Worm (Caenorhabditis elegans) whole organism, L4 larva: ENCODE results near the gene clc-17.

Source experiments
- F10B5.3 ChIP-seq: sonication (generic microtip); optimal IDR thresholded peaks from 2 replicates; lab custom pipeline; 2016; ENCODE audit warnings: mild to moderate bottlenecking, missing genetic modification characterization, missing compliant biosample characterization
- F26F4.8 ChIP-seq: fragments of 200-800 bp; sonication (Bioruptor generic); conservative IDR thresholded peaks from 2 replicates; pipeline ENCODE4 v1.3.6; 2022; ENCODE audit warnings: missing genetic modification characterization, missing compliant biosample characterization
- F44E2.7 ChIP-seq: fragments of 200-800 bp; sonication (Bioruptor generic); IDR thresholded peaks from 2 replicates; pipeline ENCODE4 v2.1.2; 2022; ENCODE audit warnings: missing genetic modification characterization, missing compliant biosample characterization
- F49E8.2 ChIP-seq: sonication (generic microtip); optimal IDR thresholded peaks from 2 replicates; lab custom pipeline; 2016; ENCODE audit warnings: missing compliant biosample characterization, mild to moderate bottlenecking, missing genetic modification characterization, borderline replicate concordance
- R02D3.7 ChIP-seq: fragments of 150-350 bp; sonication (generic microtip); optimal IDR thresholded peaks from 3 replicates; lab custom pipeline; 2014; ENCODE audit warnings: missing biosample characterization, missing genetic modification characterization
- T20F7.1 ChIP-seq: fragments of 200-800 bp; sonication (Bioruptor generic); optimal IDR thresholded peaks from 2 replicates; lab custom pipeline; 2018; ENCODE audit warnings: mild to moderate bottlenecking, missing genetic modification characterization, missing compliant biosample characterization
- Y48G9A.11 ChIP-seq: fragments of 200-800 bp; sonication (Bioruptor generic); IDR thresholded peaks from 2 replicates; pipeline ENCODE4 v1.3.6; 2022; ENCODE audit warnings: missing genetic modification reagents, missing genetic modification characterization, missing compliant biosample characterization
- ZK337.2 ChIP-seq: fragments of 200-800 bp; sonication (Bioruptor generic); IDR thresholded peaks from 2 replicates; pipeline ENCODE4 v1.3.6; 2022; ENCODE audit warnings: missing genetic modification reagents, missing genetic modification characterization, missing compliant biosample characterization
- aha-1 ChIP-seq: fragments of 150-350 bp; peaks from one replicate; lab custom pipeline; 2014; ENCODE audit warnings: missing biosample characterization, missing genetic modification characterization
- ama-1 ChIP-seq: fragments of 150-350 bp; optimal IDR thresholded peaks from 2 replicates; lab custom pipeline; 2014; ENCODE audit warnings: inconsistent platforms, mixed read lengths
- attf-4 ChIP-seq: sonication (generic microtip); optimal IDR thresholded peaks from 3 replicates; lab custom pipeline; 2017; ENCODE audit warnings: missing biosample characterization, missing genetic modification characterization
- ceh-28 ChIP-seq: fragments of 150-350 bp; optimal IDR thresholded peaks from 2 replicates; lab custom pipeline; 2014; ENCODE audit warnings: missing biosample characterization, missing genetic modification reagents, missing genetic modification characterization
- ceh-32 ChIP-seq: sonication (generic microtip); optimal IDR thresholded peaks from 2 replicates; lab custom pipeline; 2016; ENCODE audit warnings: mild to moderate bottlenecking, missing genetic modification characterization, missing compliant biosample characterization; ENCODE audit not compliant: poor library complexity
- ces-1 ChIP-seq: fragments of 150-350 bp; sonication (generic microtip); optimal IDR thresholded peaks from 4 replicates; lab custom pipeline; 2014; ENCODE audit warnings: missing biosample characterization, missing genetic modification reagents, missing genetic modification characterization
- daf-12 ChIP-seq: fragments of 150-350 bp; optimal IDR thresholded peaks from 2 replicates; lab custom pipeline; 2014; ENCODE audit warnings: missing biosample characterization, missing genetic modification reagents, missing genetic modification characterization
- daf-16 ChIP-seq, 3 experiments: sonication (generic microtip); optimal IDR thresholded peaks; 2 replicates each; lab custom pipeline; 2016 to 2017; ENCODE audit warnings: missing genetic modification characterization in 3 of 3, missing genetic modification reagents in 3 of 3, mild to moderate bottlenecking in 2 of 3, missing compliant biosample characterization in 2 of 3, missing biosample characterization in 1 of 3, moderate library complexity in 1 of 3
- daf-19 ChIP-seq: fragments of 200-800 bp; sonication (Bioruptor generic); conservative IDR thresholded peaks from 2 replicates; pipeline ENCODE4 v1.3.6; 2022; ENCODE audit warnings: missing genetic modification characterization, missing compliant biosample characterization
- dmd-8 ChIP-seq: fragments of 200-800 bp; sonication (Bioruptor generic); IDR thresholded peaks from 2 replicates; pipeline ENCODE4 v1.3.6; 2022; ENCODE audit warnings: missing genetic modification characterization, missing compliant biosample characterization
- dpl-1 ChIP-seq: fragments of 150-350 bp; optimal IDR thresholded peaks from 2 replicates; lab custom pipeline; 2014; ENCODE audit warnings: missing biosample characterization, missing genetic modification reagents, missing genetic modification characterization
- duxl-1 ChIP-seq: sonication (generic microtip); optimal IDR thresholded peaks from 2 replicates; lab custom pipeline; 2016; ENCODE audit warnings: mild to moderate bottlenecking, missing genetic modification characterization, moderate library complexity, missing compliant biosample characterization; ENCODE audit not compliant: poor library complexity
- dve-1 ChIP-seq: sonication (generic microtip); optimal IDR thresholded peaks from 2 replicates; lab custom pipeline; 2017; ENCODE audit warnings: antibody characterized with exemption, mild to moderate bottlenecking, missing genetic modification characterization, missing compliant biosample characterization; ENCODE audit not compliant: insufficient read depth
- egl-43 ChIP-seq: fragments of 200-800 bp; sonication (Bioruptor generic); IDR thresholded peaks from 2 replicates; pipeline ENCODE4 v1.3.6; 2022; ENCODE audit warnings: missing genetic modification reagents, missing genetic modification characterization, missing compliant biosample characterization
- fos-1 ChIP-seq: fragments of 150-350 bp; optimal IDR thresholded peaks from 2 replicates; lab custom pipeline; 2014; ENCODE audit warnings: missing biosample characterization, missing genetic modification characterization
- hlh-11 ChIP-seq: fragments of 200-800 bp; sonication (Bioruptor generic); optimal IDR thresholded peaks from 2 replicates; lab custom pipeline; 2018; ENCODE audit warnings: mild to moderate bottlenecking, missing genetic modification characterization, missing compliant biosample characterization
- hlh-30 ChIP-seq: sonication (generic microtip); optimal IDR thresholded peaks from 2 replicates; lab custom pipeline; 2017; ENCODE audit warnings: antibody characterized with exemption, mild to moderate bottlenecking, missing genetic modification characterization, missing compliant biosample characterization; ENCODE audit not compliant: insufficient read depth
- lin-38 ChIP-seq: fragments of 200-800 bp; sonication (Bioruptor generic); IDR thresholded peaks from 2 replicates; pipeline ENCODE4 v1.3.6; 2022; ENCODE audit warnings: missing genetic modification reagents, missing genetic modification characterization, missing compliant biosample characterization
- lin-39 ChIP-seq: fragments of 150-350 bp; optimal IDR thresholded peaks from 2 replicates; lab custom pipeline; 2014; ENCODE audit warnings: missing biosample characterization, missing genetic modification reagents, missing genetic modification characterization
- nhr-10 ChIP-seq: fragments of 150-350 bp; optimal IDR thresholded peaks from 2 replicates; lab custom pipeline; 2014; ENCODE audit warnings: missing biosample characterization, missing genetic modification characterization
- nhr-25 ChIP-seq: sonication (generic microtip); optimal IDR thresholded peaks from 2 replicates; lab custom pipeline; 2017; ENCODE audit warnings: missing genetic modification characterization, mild to moderate bottlenecking, missing compliant biosample characterization, antibody characterized with exemption, moderate library complexity, borderline replicate concordance; ENCODE audit not compliant: insufficient read depth
- nhr-41 ChIP-seq: fragments of 200-800 bp; sonication (Bioruptor generic); IDR thresholded peaks from 2 replicates; pipeline ENCODE4 v1.3.6; 2022; ENCODE audit warnings: missing genetic modification reagents, missing genetic modification characterization, missing compliant biosample characterization
- nhr-42 ChIP-seq: fragments of 200-800 bp; sonication (Bioruptor generic); IDR thresholded peaks from 2 replicates; pipeline ENCODE4 v1.3.6; 2022; ENCODE audit warnings: missing genetic modification characterization, missing compliant biosample characterization
- nhr-6 ChIP-seq: fragments of 150-350 bp; optimal IDR thresholded peaks from 2 replicates; lab custom pipeline; 2014; ENCODE audit warnings: missing biosample characterization, missing genetic modification characterization
- nhr-77 ChIP-seq: fragments of 150-350 bp; optimal IDR thresholded peaks from 2 replicates; lab custom pipeline; 2014; ENCODE audit warnings: missing biosample characterization, missing genetic modification characterization
- pha-4 ChIP-seq, 2 experiments: fragments of 150-350 bp in 1 of 2; fragments of 200-800 bp in 1 of 2; sonication (Bioruptor generic) in 1 of 2; IDR thresholded peaks in 1 of 2; optimal IDR thresholded peaks in 1 of 2; 2 replicates each; pipeline versions ENCODE4 v1.3.6 to Lab custom; 2014 to 2022; ENCODE audit warnings: missing genetic modification characterization in 2 of 2, missing genetic modification reagents in 2 of 2, missing biosample characterization in 1 of 2, missing compliant biosample characterization in 1 of 2
- skn-1 ChIP-seq: fragments of 150-350 bp; optimal IDR thresholded peaks from 2 replicates; lab custom pipeline; 2014; ENCODE audit warnings: missing biosample characterization, missing genetic modification characterization
- snpc-1.2 ChIP-seq: fragments of 200-800 bp; sonication (Bioruptor generic); IDR thresholded peaks from 2 replicates; pipeline ENCODE4 v1.3.6; 2022; ENCODE audit warnings: missing genetic modification reagents, missing genetic modification characterization, missing compliant biosample characterization
- snpc-4 ChIP-seq: fragments of 150-350 bp; optimal IDR thresholded peaks from 2 replicates; lab custom pipeline; 2014; ENCODE audit warnings: missing biosample characterization, missing genetic modification characterization
- tra-1 ChIP-seq: fragments of 200-800 bp; sonication (Bioruptor generic); IDR thresholded peaks from 2 replicates; pipeline ENCODE4 v1.3.6; 2022; ENCODE audit warnings: missing genetic modification reagents, missing genetic modification characterization, missing compliant biosample characterization
- unc-130 ChIP-seq: sonication (generic microtip); optimal IDR thresholded peaks from 2 replicates; lab custom pipeline; 2016; ENCODE audit warnings: missing genetic modification reagents, missing genetic modification characterization, missing compliant biosample characterization
- unc-62 ChIP-seq, 3 experiments: fragments of 150-350 bp in 1 of 3; sonication (generic microtip); optimal IDR thresholded peaks in 2 of 3; peaks in 1 of 3; 1 replicate in 1 of 3; 2 replicates in 2 of 3; lab custom pipeline; 2014 to 2017; ENCODE audit warnings: missing biosample characterization in 3 of 3, missing genetic modification characterization in 3 of 3, missing genetic modification reagents in 3 of 3, missing genotype in 1 of 3
- vab-7 ChIP-seq: fragments of 200-800 bp; sonication (Bioruptor generic); IDR thresholded peaks from 2 replicates; pipeline ENCODE4 v1.3.6; 2022; ENCODE audit warnings: missing genetic modification reagents, missing genetic modification characterization, missing compliant biosample characterization
- zag-1 ChIP-seq: fragments of 150-350 bp; optimal IDR thresholded peaks from 2 replicates; lab custom pipeline; 2014; ENCODE audit warnings: missing biosample characterization, missing genetic modification characterization
- zfp-3 ChIP-seq: fragments of 200-800 bp; sonication (Bioruptor generic); conservative IDR thresholded peaks from 2 replicates; pipeline ENCODE4 v1.3.6; 2022; ENCODE audit warnings: missing genetic modification reagents, missing genetic modification characterization, missing compliant biosample characterization
- zip-11 ChIP-seq: fragments of 200-800 bp; sonication (Bioruptor generic); IDR thresholded peaks from 2 replicates; pipeline ENCODE4 v1.3.6; 2022; ENCODE audit warnings: missing genetic modification characterization, missing compliant biosample characterization
- zip-2 ChIP-seq: fragments of 150-350 bp; optimal IDR thresholded peaks from 2 replicates; lab custom pipeline; 2014; ENCODE audit warnings: missing biosample characterization, missing genetic modification characterization
- ztf-11 ChIP-seq: fragments of 150-350 bp; optimal IDR thresholded peaks from 2 replicates; lab custom pipeline; 2014; ENCODE audit warnings: missing biosample characterization, missing genetic modification characterization

The clc-17 gene

DNA sequence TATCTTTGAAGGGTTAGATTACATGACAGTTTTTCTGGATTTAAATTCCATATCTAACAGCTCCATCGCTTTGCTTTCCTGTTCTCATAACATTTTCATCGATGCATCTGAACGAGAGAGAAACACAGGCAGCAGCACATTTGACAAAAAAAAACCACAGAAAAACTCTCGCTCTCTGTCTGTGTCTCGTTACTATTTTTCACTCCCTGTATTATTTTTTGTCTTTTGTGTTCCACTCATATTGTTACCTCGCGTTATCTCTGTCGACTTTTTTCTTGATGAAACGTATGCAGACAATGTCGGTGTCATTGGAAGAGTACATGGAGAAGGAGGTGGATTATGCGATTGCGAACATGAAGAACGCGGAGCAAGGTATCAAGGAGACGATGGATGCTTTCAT, 18.2 kb upstream of the clc-17 start, which contains the start of gene W04G3.11 (continued):
- TF ChIP-seq unc-62 (GFP tag; optimal IDR thresholded peaks at IDR 0.05 in 1 of 2; lab: Kevin White, UChicago): peak in 1 of 2 experiments; percentile 77
- no peak for TF ChIP-seq unc-62 (tag; optimal IDR thresholded peaks at IDR 0.05; lab: Kevin White, UChicago)
- no peak for TF ChIP-seq F10B5.3 (tag; lab: Kevin White, UChicago)
- no peak for TF ChIP-seq unc-130
- no peak for TF ChIP-seq attf-4 (tag; lab: Kevin White, UChicago)
- TF ChIP-seq vab-7 (GFP tag; lab: Robert Waterston, UW): no peak
- TF ChIP-seq zag-1 (tag; lab: Kevin White, UChicago): no peak
- no peak for TF ChIP-seq R02D3.7 (tag; lab: Kevin White, UChicago)
- TF ChIP-seq ZK337.2 (GFP tag; lab: Robert Waterston, UW): no peak
- no peak for TF ChIP-seq dmd-8 (GFP tag; lab: Robert Waterston, UW)
- no peak for TF ChIP-seq lin-39 (tag; lab: Kevin White, UChicago)
- TF ChIP-seq snpc-4 (tag; lab: Kevin White, UChicago): no peak
- TF ChIP-seq lin-38 (GFP tag; lab: Robert Waterston, UW): no peak
- no peak for TF ChIP-seq ceh-28
- no peak for TF ChIP-seq daf-19
- no peak for TF ChIP-seq nhr-25 (tag; lab: Kevin White, UChicago)
- no peak for TF ChIP-seq zip-11 (GFP tag; lab: Robert Waterston, UW)
- TF ChIP-seq zfp-3 (GFP tag; lab: Robert Waterston, UW): no peak
- no peak for TF ChIP-seq nhr-10 (tag; lab: Kevin White, UChicago)
- TF ChIP-seq hlh-30 (tag; lab: Kevin White, UChicago): no peak
- peak; percentile 15 for TF ChIP-seq nhr-6 (tag; lab: Kevin White, UChicago)
- TF ChIP-seq zip-2 (tag; lab: Kevin White, UChicago): no peak
- no peak for TF ChIP-seq ceh-32

DNA sequence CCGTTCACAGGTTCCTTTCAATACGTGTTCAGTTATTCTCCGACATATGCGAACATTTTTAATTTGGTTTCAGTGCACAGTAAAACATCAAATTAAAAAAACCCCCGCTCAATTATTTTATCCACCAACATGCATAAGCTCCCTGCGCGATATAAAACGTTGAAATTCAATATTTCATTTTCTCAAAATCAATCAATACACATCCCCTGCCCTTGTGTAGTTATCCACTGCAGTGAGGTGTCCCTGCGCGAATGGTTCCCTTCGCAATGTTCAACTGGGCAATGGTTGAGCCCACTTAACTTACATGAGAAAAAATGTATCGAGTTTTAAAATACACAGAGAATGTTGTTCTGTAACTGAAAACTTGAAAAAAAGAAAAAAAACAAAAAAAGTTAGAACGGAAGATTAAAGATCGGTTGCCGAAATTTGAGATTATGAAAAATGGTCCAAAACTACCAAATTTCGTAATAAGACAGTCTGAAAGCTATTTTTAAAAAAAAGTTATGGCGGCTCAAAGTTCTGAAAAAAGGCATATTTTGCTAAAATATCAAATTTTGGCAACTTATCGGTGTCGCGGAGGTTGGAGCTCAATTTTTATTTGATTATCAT, 13.1 kb upstream of the clc-17 start:
- TF ChIP-seq daf-12 (tag; lab: Kevin White, UChicago) (peak; percentile 24), dve-1 (peak; percentile 100), fos-1 (tag; lab: Kevin White, UChicago) (peak; percentile 100), egl-43 (GFP tag; lab: Robert Waterston, UW) (peak; percentile 100), ZK337.2 (GFP tag; lab: Robert Waterston, UW) (peak; percentile 94), unc-130 (peak; percentile 68), hlh-11 (peak; percentile 99), F44E2.7 (GFP tag; lab: Robert Waterston, UW) (0 out of 2 replicates have a peak, but pooled peaks have one; percentile 81), duxl-1 (tag; lab: Kevin White, UChicago) (peak; percentile 99), tra-1 (GFP tag; lab: Robert Waterston, UW) (peak; percentile 98), ama-1 (lab: Kevin White, UChicago) (no peak), T20F7.1 (GFP tag; lab: Kevin White, UChicago) (peak; percentile 94), nhr-77 (tag; lab: Kevin White, UChicago) (peak; percentile 100), Y48G9A.11 (GFP tag; lab: Robert Waterston, UW) (no peak; the same call in 1 of the 2 replicates), ces-1 (GFP tag; lab: Kevin White, UChicago) (peak; percentile 98), attf-4 (tag; lab: Kevin White, UChicago) (peak; percentile 78), snpc-1.2 (GFP tag; lab: Robert Waterston, UW) (peak; percentile 80), dpl-1 (GFP tag; lab: Kevin White, UChicago) (peak; percentile 82), skn-1 (tag; lab: Kevin White, UChicago) (peak; percentile 93), unc-62 (GFP tag; optimal IDR thresholded peaks at IDR 0.05 in 1 of 2; lab: Kevin White, UChicago) (peak; percentile 72 to 100), unc-62 (tag; optimal IDR thresholded peaks at IDR 0.05; lab: Kevin White, UChicago) (peak; percentile 69), pha-4 (GFP tag; IDR thresholded peaks at IDR 0.05; lab: Robert Waterston, UW) (peak; percentile 98), pha-4 (tag; optimal IDR thresholded peaks at IDR 0.05; lab: Kevin White, UChicago) (peak; percentile 100), nhr-41 (peak; percentile 91), F49E8.2 (tag; lab: Kevin White, UChicago) (peak; percentile 70), daf-16 (GFP tag; optimal IDR thresholded peaks at IDR 0.05; lab: Kevin White, UChicago) (peak; percentile 97 to 99), daf-16 (tag; optimal IDR thresholded peaks at IDR 0.05; lab: Kevin White, UChicago) (peak; percentile 98), F10B5.3 (tag; lab: Kevin White, UChicago) (peak; percentile 98), ztf-11 (tag; lab: Kevin White, UChicago) (peak; percentile 100), lin-39 (tag; lab: Kevin White, UChicago) (peak; percentile 100), aha-1 (peak; percentile 100), F26F4.8 (GFP tag; lab: Robert Waterston, UW) (no peak), nhr-42 (GFP tag; lab: Robert Waterston, UW) (peak; percentile 100)
